Worm (Caenorhabditis elegans): Measurements from ENCODE around the gene ugt-37.

- TF ChIP-seq ama-1 (optimal IDR thresholded peaks at IDR 0.05) (no peak), unc-62 (GFP tag; optimal IDR thresholded peaks at IDR 0.05) (no peak), gmeb-1 (tag; optimal IDR thresholded peaks at IDR 0.05) (no peak), lin-13 (GFP tag; optimal IDR thresholded peaks at IDR 0.05) (no peak), blmp-1 (tag; optimal IDR thresholded peaks at IDR 0.05; ENCODE audit: insufficient read depth) (no peak), skn-1 (tag; optimal IDR thresholded peaks at IDR 0.05) (no peak), nhr-77 (tag; optimal IDR thresholded peaks at IDR 0.05) (no peak), ztf-11 (tag; optimal IDR thresholded peaks at IDR 0.05) (no peak), ztf-1 (GFP tag; conservative IDR thresholded peaks at IDR 0.05) (no peak), nhr-12 (tag; optimal IDR thresholded peaks at IDR 0.05) (no peak)
These were observed 49.7 kb upstream of the ugt-37 start for ce11 chrV:7194818-7195217.

Data from whole organism, L2 larva.